Fruit fly (Drosophila melanogaster): ENCODE measurements around the gene Tim9a.

DNA sequence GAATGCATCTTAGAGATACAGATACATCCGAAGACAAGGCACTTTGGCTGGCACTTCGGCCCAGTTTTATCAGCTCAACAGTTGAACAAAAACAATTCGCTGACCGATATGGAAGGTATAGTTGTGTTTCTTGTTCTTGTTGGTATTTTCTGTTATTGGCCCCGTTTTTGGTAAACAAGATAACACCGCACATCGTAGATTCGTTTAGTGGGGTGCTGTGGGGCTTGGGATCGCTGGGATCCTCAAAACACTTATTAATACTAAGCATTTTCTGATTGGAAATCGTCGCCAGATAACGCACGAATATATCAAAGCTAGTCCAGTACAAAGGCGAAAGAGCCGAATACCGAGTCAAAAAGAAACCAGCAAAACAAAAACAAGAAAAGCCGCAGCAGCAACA, 18.5 kb downstream of the Tim9a start:
- TF ChIP-seq usp (GFP tag; optimal IDR thresholded peaks at IDR 0.05) = no peak
- TF ChIP-seq psq (optimal IDR thresholded peaks at IDR 0.05) = no peak
- TF ChIP-seq pan (optimal IDR thresholded peaks at IDR 0.05) = no peak
- TF ChIP-seq Dll (optimal IDR thresholded peaks at IDR 0.05) = no peak
- no peak for TF ChIP-seq EcR (GFP tag; optimal IDR thresholded peaks at IDR 0.05)

Data from whole organism.